Worm (Caenorhabditis elegans) whole organism, L4/young adult: ENCODE results near the gene Y25C1A.13.
"Not testable (repeated sequence)": the region's sequence is repeated elsewhere in the genome, so short reads cannot be mapped to it uniquely, and the experiment has no call there.

Experiments used
- W03F9.2 ChIP-seq: fragments of 150-350 bp; optimal IDR thresholded peaks from 2 replicates; lab custom pipeline; 2014; ENCODE audit warnings: missing biosample characterization, missing genetic modification characterization
- dao-5 ChIP-seq: sonication (generic microtip); optimal IDR thresholded peaks from 2 replicates; lab custom pipeline; 2016; ENCODE audit warnings: missing genotype, missing genetic modification characterization, moderate library complexity, missing compliant biosample characterization
- him-1 ChIP-seq: sonication (generic microtip); optimal IDR thresholded peaks from 2 replicates; lab custom pipeline; 2016; ENCODE audit warnings: missing genotype, missing genetic modification reagents, missing genetic modification characterization, missing compliant biosample characterization

- TF ChIP-seq dao-5, him-1, W03F9.2 (tag; lab: Kevin White, UChicago): not testable (repeated sequence)
Measured at ce11 chrII:3126741-3127140, 15.7 kb upstream of the Y25C1A.13 start, which contains the start of gene ins-31.
